Worm (Caenorhabditis elegans): ENCODE data around the gene oig-5.
A peak's percentile ranks its signal among the peaks of the same experiment; 100 is the strongest.

The oig-5 gene

DNA sequence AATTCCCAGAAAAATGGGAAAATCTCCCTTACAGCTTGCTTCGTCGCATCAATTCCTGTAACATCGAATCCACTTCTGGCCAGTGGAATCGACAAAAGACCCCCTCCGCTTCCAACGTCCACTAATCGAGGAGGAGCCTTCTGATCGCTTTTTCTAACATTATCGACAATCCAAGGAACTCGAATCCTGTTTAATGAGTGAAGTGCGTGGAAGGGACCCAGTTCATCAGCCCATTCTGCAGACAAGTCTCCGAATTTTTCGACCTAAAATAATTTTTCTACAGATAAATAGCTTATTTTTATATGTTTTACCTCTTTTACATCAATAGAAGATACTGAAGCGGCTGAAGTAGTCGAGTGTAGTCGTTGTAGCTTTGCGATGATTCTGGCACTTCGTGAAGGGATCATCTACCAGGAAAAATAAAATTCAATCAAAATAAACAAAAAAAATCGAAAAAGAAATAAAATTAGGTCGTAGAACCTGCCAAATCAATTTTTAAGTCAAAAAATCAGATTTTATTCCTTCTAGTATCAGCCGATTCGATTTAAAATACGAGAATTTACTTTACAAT, 11.0 kb upstream of the oig-5 start, which contains the start of gene coq-3 (continued):
- TF ChIP-seq mel-28 (tag; optimal IDR thresholded peaks at IDR 0.05; ENCODE audit: borderline replicate concordance), result no peak
- no peak for TF ChIP-seq Y56A3A.18 (GFP tag; IDR thresholded peaks at IDR 0.05)
- TF ChIP-seq athp-1 (tag; optimal IDR thresholded peaks at IDR 0.05), result no peak
- TF ChIP-seq nfya-2 (GFP tag; IDR thresholded peaks at IDR 0.05), result no peak
- TF ChIP-seq die-1 (tag; optimal IDR thresholded peaks at IDR 0.05), result no peak
- no peak for TF ChIP-seq efl-1 (GFP tag; optimal IDR thresholded peaks at IDR 0.05)
- TF ChIP-seq hmg-1.2 (GFP tag; IDR thresholded peaks at IDR 0.05), result peak; percentile 4; the same call in 1 of the 2 replicates
- no peak for TF ChIP-seq nhr-179 (tag; optimal IDR thresholded peaks at IDR 0.05)
- TF ChIP-seq let-607 (tag; optimal IDR thresholded peaks at IDR 0.05), result peak in 1 of 2 experiments; percentile 9
- TF ChIP-seq unc-62 (GFP tag; optimal IDR thresholded peaks at IDR 0.05), result no peak
- TF ChIP-seq egl-18 (GFP tag; IDR thresholded peaks at IDR 0.05), result no peak
- no peak for TF ChIP-seq egl-44 (GFP tag; IDR thresholded peaks at IDR 0.05)
- no peak for TF ChIP-seq F57C9.4 (tag; optimal IDR thresholded peaks at IDR 0.05)

DNA sequence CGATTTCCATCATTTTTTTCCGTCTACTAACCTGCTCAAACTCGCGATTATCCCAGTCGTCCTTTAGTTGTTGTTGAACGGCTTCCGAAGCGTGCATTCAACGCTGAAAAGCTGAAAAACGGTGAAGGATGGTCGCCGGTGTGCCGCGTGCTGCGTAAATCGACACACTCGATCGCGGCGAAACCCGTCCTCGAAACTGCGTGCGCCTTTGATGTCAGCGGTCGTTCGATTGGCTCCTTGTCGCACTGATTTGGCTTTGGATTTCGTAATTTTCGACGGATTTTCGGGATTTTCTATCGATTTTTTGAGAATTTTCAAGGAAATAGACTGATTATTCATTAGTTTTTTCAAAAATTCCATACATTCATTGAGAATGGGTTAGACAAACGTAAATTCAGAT, 9.6 kb upstream of the oig-5 start, which contains the start of the genes Y57G11C.1147 and nuo-3:
Y57G11C.1147 (minus strand) TSS at position 161 of the 400 bp plus-strand sequence.
nuo-3 (minus strand) TSS at position 191 of the 400 bp plus-strand sequence.
- TF ChIP-seq rpc-1 (optimal IDR thresholded peaks at IDR 0.05) (no peak), rpc-1 (tag; optimal IDR thresholded peaks at IDR 0.05) (no peak), dpl-1 (GFP tag; optimal IDR thresholded peaks at IDR 0.05) (no peak), ZK185.1 (tag; optimal IDR thresholded peaks at IDR 0.05; ENCODE audit: poor library complexity, severe bottlenecking) (no peak), mcd-1 (GFP tag; IDR thresholded peaks at IDR 0.05) (0 out of 2 replicates have a peak, but pooled peaks have one; percentile 14), F33H1.4 (GFP tag; IDR thresholded peaks at IDR 0.05) (peak; percentile 73), zfh-2 (GFP tag; conservative IDR thresholded peaks at IDR 0.05) (peak; percentile 79), ztf-18 (tag; optimal IDR thresholded peaks at IDR 0.05) (peak; percentile 8), egrh-3 (GFP tag; IDR thresholded peaks at IDR 0.05) (0 out of 2 replicates have a peak, but pooled peaks have one; percentile 39), snpc-4 (GFP tag; optimal IDR thresholded peaks at IDR 0.05) (no peak), snpc-4 (tag; optimal IDR thresholded peaks at IDR 0.05) (peak in 3 of 4 experiments; percentile 33 to 67 (median 46)), madf-10 (tag; optimal IDR thresholded peaks at IDR 0.05) (no peak), cebp-1 (GFP tag; IDR thresholded peaks at IDR 0.05) (0 out of 2 replicates have a peak, but pooled peaks have one; percentile 10), cebp-1 (tag; optimal IDR thresholded peaks at IDR 0.05) (peak; percentile 65), unc-130 (GFP tag; optimal IDR thresholded peaks at IDR 0.05) (no peak), unc-62 (GFP tag; optimal IDR thresholded peaks at IDR 0.05) (no peak), F55B11.4 (tag; optimal IDR thresholded peaks at IDR 0.05; ENCODE audit: borderline replicate concordance, insufficient read depth) (no peak), sea-2 (GFP tag; IDR thresholded peaks at IDR 0.05) (no peak), ceh-40 (GFP tag; IDR thresholded peaks at IDR 0.05) (no peak), aptf-3 (GFP tag; IDR thresholded peaks at IDR 0.05) (no peak), hmg-1.2 (GFP tag; IDR thresholded peaks at IDR 0.05) (no peak), rec-8 (tag; optimal IDR thresholded peaks at IDR 0.05) (no peak), attf-5 (GFP tag; optimal IDR thresholded peaks at IDR 0.05) (peak; percentile 19), lin-35 (GFP tag; optimal IDR thresholded peaks at IDR 0.05) (no peak)

DNA sequence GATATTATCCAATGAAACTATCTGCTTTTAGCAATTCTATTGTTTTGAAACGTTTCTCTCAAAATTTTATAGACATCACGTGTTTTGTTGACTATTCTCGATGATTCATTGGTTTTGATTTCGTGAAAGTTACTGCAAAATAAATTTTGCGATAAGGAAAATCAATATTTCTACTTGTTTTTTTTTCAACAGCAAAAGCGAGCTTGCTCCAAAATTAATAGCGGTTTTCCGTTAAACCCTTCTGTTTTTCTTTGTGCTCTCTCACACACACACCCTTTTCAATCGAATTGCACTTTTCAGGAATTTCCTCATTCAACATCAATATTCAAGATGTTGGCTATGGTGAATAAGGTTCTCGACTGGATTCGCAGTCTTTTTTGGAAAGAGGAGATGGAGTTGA, 9.2 kb upstream of the oig-5 start, which contains the start of gene arl-8:
arl-8 (plus strand) TSS at position 301 of the 400 bp plus-strand sequence.
- TF ChIP-seq ceh-58 (GFP tag; IDR thresholded peaks at IDR 0.05) (no peak), egrh-3 (GFP tag; IDR thresholded peaks at IDR 0.05) (no peak), Y53F4B.3 (GFP tag; IDR thresholded peaks at IDR 0.05) (no peak), nfya-2 (GFP tag; IDR thresholded peaks at IDR 0.05) (no peak), xnd-1 (tag; optimal IDR thresholded peaks at IDR 0.05) (no peak), somi-1 (GFP tag; optimal IDR thresholded peaks at IDR 0.05) (no peak), ekl-4 (GFP tag; IDR thresholded peaks at IDR 0.05) (no peak), zim-3 (tag; optimal IDR thresholded peaks at IDR 0.05) (no peak), lsy-27 (tag; optimal IDR thresholded peaks at IDR 0.05; ENCODE audit: borderline replicate concordance, insufficient read depth) (no peak), fkh-3 (tag; optimal IDR thresholded peaks at IDR 0.05) (no peak), madf-3 (GFP tag; IDR thresholded peaks at IDR 0.05) (no peak), let-607 (tag; optimal IDR thresholded peaks at IDR 0.05) (no peak), madf-8 (GFP tag; conservative IDR thresholded peaks at IDR 0.05) (no peak), F52B5.7 (tag; optimal IDR thresholded peaks at IDR 0.05) (no peak), F22D6.2 (tag; optimal IDR thresholded peaks at IDR 0.05) (no peak), rpc-1 (optimal IDR thresholded peaks at IDR 0.05) (no peak), rpc-1 (tag; optimal IDR thresholded peaks at IDR 0.05) (no peak)
